Fruit fly (Drosophila melanogaster): ENCODE data around the gene CG13907.

CG13907 gene

DNA sequence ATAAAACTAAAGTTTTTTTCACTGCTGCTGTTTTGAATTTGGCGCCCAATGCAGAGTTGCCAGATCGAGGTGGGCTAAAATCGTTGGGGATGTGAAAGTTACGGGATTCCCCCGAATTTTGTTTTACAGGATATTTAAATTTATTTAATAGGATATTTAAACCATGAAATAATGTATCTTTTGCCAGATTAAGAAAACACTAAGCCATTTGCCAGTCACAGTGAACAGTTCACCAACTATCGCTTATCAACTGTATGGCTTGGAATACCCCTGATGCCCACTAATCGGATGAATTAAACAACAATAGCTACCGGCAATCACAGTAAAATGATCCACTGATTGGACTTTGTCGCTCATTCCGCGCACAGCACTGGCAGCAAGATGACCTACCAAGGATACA lies 30.8 kb downstream of the CG13907 start, which contains the start of gene Dci (continued):
- TF ChIP-seq dm (GFP tag; optimal IDR thresholded peaks at IDR 0.05) (peak; percentile 36), dati (GFP tag; IDR thresholded peaks at IDR 0.05) (no peak), Awh (GFP tag; IDR thresholded peaks at IDR 0.05) (peak; percentile 57), wek (GFP tag; optimal IDR thresholded peaks at IDR 0.05) (peak; percentile 97), CG6654 (GFP tag; optimal IDR thresholded peaks at IDR 0.05) (no peak), chm (GFP tag; IDR thresholded peaks at IDR 0.05) (no peak), Mad (GFP tag; optimal IDR thresholded peaks at IDR 0.05) (peak; percentile 29), CG10209 (GFP tag; optimal IDR thresholded peaks at IDR 0.05) (peak; percentile 62), Camta (GFP tag; optimal IDR thresholded peaks at IDR 0.05) (peak; percentile 73), so (GFP tag; IDR thresholded peaks at IDR 0.05) (peak; percentile 57; the same call in 1 of the 3 replicates), CG18476 (GFP tag; optimal IDR thresholded peaks at IDR 0.05) (no peak), CG33213 (GFP tag; optimal IDR thresholded peaks at IDR 0.05) (peak; percentile 55), CG4617 (GFP tag; optimal IDR thresholded peaks at IDR 0.05; ENCODE audit: borderline replicate concordance) (peak; percentile 77), CG3281 (GFP tag; optimal IDR thresholded peaks at IDR 0.05) (peak; percentile 41), CG16815 (GFP tag; optimal IDR thresholded peaks at IDR 0.05) (peak; percentile 45), CG1647 (GFP tag; optimal IDR thresholded peaks at IDR 0.05) (peak; percentile 66), CG34376 (GFP tag; optimal IDR thresholded peaks at IDR 0.05) (no peak), abd-A (tag; optimal IDR thresholded peaks at IDR 0.05) (no peak), CG11695 (GFP tag; IDR thresholded peaks at IDR 0.05) (peak; percentile 9; the same call in 1 of the 3 replicates), CG17912 (GFP tag; optimal IDR thresholded peaks at IDR 0.05) (no peak), CG17568 (GFP tag; optimal IDR thresholded peaks at IDR 0.05) (no peak), zen2 (GFP tag; IDR thresholded peaks at IDR 0.05; ENCODE audit: partially characterized antibody) (peak; percentile 39; the same call in 1 of the 3 replicates), CG6854 (GFP tag; optimal IDR thresholded peaks at IDR 0.05) (no peak), Poxn (GFP tag; IDR thresholded peaks at IDR 0.05) (peak; percentile 64; the same call in 1 of the 2 replicates), Fer2 (tag; optimal IDR thresholded peaks at IDR 0.05) (no peak), slbo (GFP tag; IDR thresholded peaks at IDR 0.05) (peak; percentile 93), vfl (GFP tag; optimal IDR thresholded peaks at IDR 0.05) (peak; percentile 35), CG10147 (GFP tag; optimal IDR thresholded peaks at IDR 0.05) (no peak), pan (optimal IDR thresholded peaks at IDR 0.05) (no peak), pan (GFP tag; optimal IDR thresholded peaks at IDR 0.05 in 1 of 2, IDR thresholded peaks at IDR 0.05 in 1 of 2) (peak in 1 of 2 experiments; percentile 84), rib (GFP tag; IDR thresholded peaks at IDR 0.05) (0 out of 2 replicates have a peak, but pooled peaks have one; percentile 10), CG33557 (GFP tag; optimal IDR thresholded peaks at IDR 0.05) (no peak), CG5245 (GFP tag; optimal IDR thresholded peaks at IDR 0.05) (no peak), corto (GFP tag; optimal IDR thresholded peaks at IDR 0.05) (no peak), CG32767 (GFP tag; IDR thresholded peaks at IDR 0.05) (peak; percentile 62; the same call in 1 of the 2 replicates), fru (optimal IDR thresholded peaks at IDR 0.05) (no peak), C15 (GFP tag; IDR thresholded peaks at IDR 0.05) (peak; percentile 43; the same call in 1 of the 3 replicates), CG42726 (GFP tag; IDR thresholded peaks at IDR 0.05; ENCODE audit: partially characterized antibody) (peak; percentile 48; the same call in 1 of the 2 replicates), CG4854 (GFP tag; optimal IDR thresholded peaks at IDR 0.05) (no peak), gce (GFP tag; IDR thresholded peaks at IDR 0.05) (peak; percentile 42; the same call in 1 of the 3 replicates), Neu2 (GFP tag; optimal IDR thresholded peaks at IDR 0.05; ENCODE audit: borderline replicate concordance) (peak; percentile 52), Mrtf (GFP tag; IDR thresholded peaks at IDR 0.05) (0 out of 3 replicates have a peak, but pooled peaks have one; percentile 38), CG4424 (GFP tag; optimal IDR thresholded peaks at IDR 0.05) (peak; percentile 3), CG2202 (tag; optimal IDR thresholded peaks at IDR 0.05) (peak; percentile 14), CG7556 (GFP tag; optimal IDR thresholded peaks at IDR 0.05) (peak; percentile 38), CG11560 (tag; IDR thresholded peaks at IDR 0.05) (no peak; the same call in 2 of the 3 replicates), CG10366 (GFP tag; IDR thresholded peaks at IDR 0.05) (peak; percentile 82), Atf3 (GFP tag; optimal IDR thresholded peaks at IDR 0.05) (peak; percentile 57), Xrp1 (GFP tag; IDR thresholded peaks at IDR 0.05) (peak; percentile 78), nmo (GFP tag; optimal IDR thresholded peaks at IDR 0.05) (peak; percentile 74), CG9609 (GFP tag; optimal IDR thresholded peaks at IDR 0.05) (peak; percentile 59)
